Fruit fly (Drosophila melanogaster) whole organism, adult: ENCODE measurements around the gene P5CDh1.

ENCODE experiments used
- CG14711 ChIP-seq: fragments of 200-800 bp; sonication (Bioruptor generic); optimal IDR thresholded peaks from 2 replicates; lab custom pipeline; 2018; ENCODE audit warnings: missing biosample characterization, mild to moderate bottlenecking, missing genetic modification characterization, moderate library complexity
- Mnt ChIP-seq: fragments of 200-800 bp; sonication (Bioruptor generic); optimal IDR thresholded peaks from 2 replicates; lab custom pipeline; 2016; ENCODE audit warnings: missing biosample characterization, mild to moderate bottlenecking, missing genetic modification characterization
- kay ChIP-seq: fragments of 200-800 bp; sonication (Bioruptor generic); peaks from one replicate; lab custom pipeline; 2016; ENCODE audit warnings: missing biosample characterization, missing genetic modification characterization, borderline replicate concordance
- pad ChIP-seq: fragments of 200-800 bp; sonication (Bioruptor generic); optimal IDR thresholded peaks from 3 replicates; lab custom pipeline; 2017; ENCODE audit warnings: missing biosample characterization, missing genetic modification characterization, mild to moderate bottlenecking, moderate library complexity, missing genetic modification reagents
- tj ChIP-seq: fragments of 200-800 bp; sonication (Bioruptor generic); optimal IDR thresholded peaks from 3 replicates; lab custom pipeline; 2017; ENCODE audit warnings: missing biosample characterization, mild to moderate bottlenecking, missing genetic modification characterization, moderate library complexity

- TF ChIP-seq pad: peak; percentile 16
- TF ChIP-seq kay (GFP tag; lab: Kevin White, UChicago): no peak
- TF ChIP-seq tj (GFP tag; lab: Kevin White, UChicago): no peak
- TF ChIP-seq CG14711: no peak
- TF ChIP-seq Mnt (GFP tag; lab: Kevin White, UChicago): peak; percentile 52
Observed at dm6 chr3L:21841079-21841478, at the start of gene P5CDh1.
